Worm (Caenorhabditis elegans) whole organism, L1 larva: ENCODE data around the gene acp-2.

ENCODE experiments used
- C04F5.9 ChIP-seq: sonication (generic microtip); optimal IDR thresholded peaks from 2 replicates; lab custom pipeline; 2016; ENCODE audit warnings: missing genetic modification characterization, missing compliant biosample characterization
- F16B12.6 ChIP-seq: fragments of 150-350 bp; optimal IDR thresholded peaks from 2 replicates; lab custom pipeline; 2014; ENCODE audit warnings: missing biosample characterization, missing genetic modification characterization
- aly-2 ChIP-seq: fragments of 150-350 bp; optimal IDR thresholded peaks from 2 replicates; lab custom pipeline; 2014; ENCODE audit warnings: missing biosample characterization, missing genetic modification characterization
- ama-1 ChIP-seq: fragments of 150-350 bp; optimal IDR thresholded peaks from 2 replicates; lab custom pipeline; 2014
- blmp-1 ChIP-seq: fragments of 150-350 bp; optimal IDR thresholded peaks from 2 replicates; lab custom pipeline; 2014; ENCODE audit warnings: missing biosample characterization, missing genetic modification characterization
- dpl-1 ChIP-seq, 3 experiments: fragments of 150-350 bp in 2 of 3; sonication (generic microtip) in 1 of 3; optimal IDR thresholded peaks; 2 replicates each; lab custom pipeline; 2014 to 2017; ENCODE audit warnings: missing biosample characterization in 3 of 3, missing genetic modification characterization in 3 of 3, missing genetic modification reagents in 3 of 3
- efl-1 ChIP-seq, 4 experiments: fragments of 150-350 bp; optimal IDR thresholded peaks in 3 of 4; peaks in 1 of 4; 1 replicate in 1 of 4; 2 replicates in 3 of 4; lab custom pipeline; 2014; ENCODE audit warnings: missing biosample characterization in 2 of 4, missing genetic modification characterization in 2 of 4, missing genetic modification reagents in 2 of 4
- elt-2 ChIP-seq: sonication (generic microtip); optimal IDR thresholded peaks from 2 replicates; lab custom pipeline; 2016; ENCODE audit warnings: missing genetic modification characterization, mild to moderate bottlenecking, inconsistent platforms, missing compliant biosample characterization, missing genetic modification reagents
- fkh-8 ChIP-seq: sonication (generic microtip); optimal IDR thresholded peaks from 2 replicates; lab custom pipeline; 2016; ENCODE audit warnings: mild to moderate bottlenecking, missing genetic modification characterization, missing compliant biosample characterization
- hlh-17 ChIP-seq: fragments of 200-800 bp; sonication (Bioruptor generic); optimal IDR thresholded peaks from 2 replicates; lab custom pipeline; 2018; ENCODE audit warnings: missing genetic modification characterization, mild to moderate bottlenecking, missing compliant biosample characterization, moderate library complexity, borderline replicate concordance
- hlh-4 ChIP-seq: sonication (generic microtip); optimal IDR thresholded peaks from 2 replicates; lab custom pipeline; 2016; ENCODE audit warnings: mild to moderate bottlenecking, missing genetic modification characterization, missing compliant biosample characterization
- hpl-2 ChIP-seq: fragments of 150-350 bp; optimal IDR thresholded peaks from 2 replicates; lab custom pipeline; 2014; ENCODE audit warnings: missing biosample characterization, missing genetic modification reagents, missing genetic modification characterization
- irx-1 ChIP-seq: sonication (generic microtip); optimal IDR thresholded peaks from 2 replicates; lab custom pipeline; 2016; ENCODE audit warnings: missing genetic modification characterization, missing compliant biosample characterization
- lin-13 ChIP-seq: fragments of 150-350 bp; optimal IDR thresholded peaks from 2 replicates; lab custom pipeline; 2014; ENCODE audit warnings: missing biosample characterization, missing genetic modification reagents, missing genetic modification characterization
- lin-14 ChIP-seq: fragments of 200-800 bp; sonication (Bioruptor generic); optimal IDR thresholded peaks from 2 replicates; lab custom pipeline; 2018; ENCODE audit warnings: mild to moderate bottlenecking, missing genetic modification characterization, moderate library complexity, missing compliant biosample characterization
- lin-35 ChIP-seq, 2 experiments: fragments of 150-350 bp; optimal IDR thresholded peaks; 2 replicates each; lab custom pipeline; 2014; ENCODE audit warnings: missing biosample characterization in 2 of 2, missing genetic modification characterization in 2 of 2, missing genetic modification reagents in 2 of 2
- lin-39 ChIP-seq: fragments of 150-350 bp; optimal IDR thresholded peaks from 2 replicates; lab custom pipeline; 2014; ENCODE audit warnings: missing biosample characterization, missing genetic modification reagents, missing genetic modification characterization
- lir-3 ChIP-seq: sonication (generic microtip); optimal IDR thresholded peaks from 2 replicates; lab custom pipeline; 2016; ENCODE audit warnings: mild to moderate bottlenecking, missing genetic modification characterization, moderate library complexity, missing compliant biosample characterization; ENCODE audit not compliant: poor library complexity
- lsy-2 ChIP-seq, 2 experiments: fragments of 150-350 bp; optimal IDR thresholded peaks; 2 replicates each; lab custom pipeline; 2014; ENCODE audit warnings: missing biosample characterization in 2 of 2, missing genetic modification characterization in 2 of 2
- mdl-1 ChIP-seq, 2 experiments: fragments of 150-350 bp; optimal IDR thresholded peaks; 2 replicates each; lab custom pipeline; 2014 to 2017; ENCODE audit warnings: missing biosample characterization in 2 of 2, missing genetic modification characterization in 2 of 2, inconsistent platforms in 1 of 2
- mep-1 ChIP-seq: fragments of 150-350 bp; optimal IDR thresholded peaks from 2 replicates; lab custom pipeline; 2014; ENCODE audit warnings: missing biosample characterization, missing genetic modification characterization
- nhr-11 ChIP-seq: fragments of 150-350 bp; optimal IDR thresholded peaks from 2 replicates; lab custom pipeline; 2014; ENCODE audit warnings: missing biosample characterization, missing genetic modification characterization
- nhr-19 ChIP-seq: fragments of 200-800 bp; sonication (Bioruptor generic); conservative IDR thresholded peaks from 2 replicates; pipeline ENCODE4 v1.3.6; 2022; ENCODE audit warnings: missing genetic modification characterization, missing compliant biosample characterization
- nhr-20 ChIP-seq: sonication (generic microtip); optimal IDR thresholded peaks from 2 replicates; lab custom pipeline; 2016; ENCODE audit warnings: mild to moderate bottlenecking, missing genetic modification characterization, missing compliant biosample characterization
- nhr-71 ChIP-seq: sonication (generic microtip); optimal IDR thresholded peaks from 2 replicates; lab custom pipeline; 2016; ENCODE audit warnings: mild to moderate bottlenecking, missing genetic modification characterization, moderate library complexity, missing compliant biosample characterization
- nhr-76 ChIP-seq: sonication (generic microtip); optimal IDR thresholded peaks from 2 replicates; lab custom pipeline; 2017; ENCODE audit warnings: missing biosample characterization, missing genetic modification characterization
- nhr-85 ChIP-seq: sonication (generic microtip); peaks from one replicate; lab custom pipeline; 2016; ENCODE audit warnings: missing genetic modification characterization, inconsistent platforms, missing compliant biosample characterization
- pax-3 ChIP-seq: fragments of 200-800 bp; sonication (Bioruptor generic); optimal IDR thresholded peaks from 2 replicates; lab custom pipeline; 2018; ENCODE audit warnings: mild to moderate bottlenecking, missing genetic modification characterization, moderate library complexity, missing compliant biosample characterization
- skn-1 ChIP-seq: fragments of 150-350 bp; optimal IDR thresholded peaks from 2 replicates; lab custom pipeline; 2014; ENCODE audit warnings: missing biosample characterization, missing genetic modification characterization
- snpc-4 ChIP-seq: fragments of 150-350 bp; optimal IDR thresholded peaks from 2 replicates; lab custom pipeline; 2014; ENCODE audit warnings: missing biosample characterization, missing genetic modification characterization
- snu-23 ChIP-seq: sonication (generic microtip); optimal IDR thresholded peaks from 2 replicates; lab custom pipeline; 2016; ENCODE audit warnings: missing genetic modification characterization, missing compliant biosample characterization
- sup-37 ChIP-seq: fragments of 200-800 bp; sonication (Bioruptor generic); optimal IDR thresholded peaks from 2 replicates; lab custom pipeline; 2018; ENCODE audit warnings: mild to moderate bottlenecking, missing genetic modification characterization, missing compliant biosample characterization
- swsn-7 ChIP-seq: sonication (generic microtip); optimal IDR thresholded peaks from 2 replicates; lab custom pipeline; 2016; ENCODE audit warnings: missing genetic modification characterization, missing compliant biosample characterization
- unc-130 ChIP-seq: fragments of 150-350 bp; optimal IDR thresholded peaks from 2 replicates; lab custom pipeline; 2017; ENCODE audit warnings: missing biosample characterization, missing genetic modification characterization, inconsistent platforms
- unc-62 ChIP-seq: fragments of 150-350 bp; optimal IDR thresholded peaks from 2 replicates; lab custom pipeline; 2014; ENCODE audit warnings: missing biosample characterization, missing genetic modification reagents, missing genetic modification characterization
- vab-15 ChIP-seq: sonication (generic microtip); optimal IDR thresholded peaks from 2 replicates; lab custom pipeline; 2017; ENCODE audit warnings: missing genotype, mild to moderate bottlenecking, missing genetic modification characterization, missing compliant biosample characterization
- xbp-1 ChIP-seq: sonication (generic microtip); optimal IDR thresholded peaks from 2 replicates; lab custom pipeline; 2016; ENCODE audit warnings: missing genetic modification characterization, missing compliant biosample characterization
- zag-1 ChIP-seq: fragments of 150-350 bp; optimal IDR thresholded peaks from 2 replicates; lab custom pipeline; 2014; ENCODE audit warnings: missing biosample characterization, missing genetic modification characterization
- zip-4 ChIP-seq: fragments of 200-800 bp; sonication (Bioruptor generic); optimal IDR thresholded peaks from 2 replicates; lab custom pipeline; 2018; ENCODE audit warnings: mild to moderate bottlenecking, missing genetic modification characterization, moderate library complexity, missing compliant biosample characterization

acp-2 gene

DNA sequence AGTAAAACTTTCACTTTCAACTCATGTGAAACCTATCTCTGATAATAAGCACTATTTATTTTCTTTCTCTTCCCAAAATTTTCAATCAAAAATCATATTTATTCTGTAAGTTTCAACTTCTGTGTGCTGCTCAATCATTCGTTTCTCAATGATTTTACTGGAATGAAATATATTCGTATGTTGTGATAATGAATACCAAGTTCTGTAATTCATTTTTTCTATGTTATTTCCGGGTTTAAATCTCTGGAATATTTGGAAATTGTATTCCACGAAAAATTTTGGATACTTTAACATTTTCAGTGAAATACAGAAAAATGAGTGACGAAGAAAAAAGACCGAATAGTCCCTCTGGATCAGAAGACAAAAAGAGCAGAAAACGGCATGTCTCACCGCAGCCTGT, 36.0 kb upstream of the acp-2 start, which contains the start of gene M05D6.2:
Gene M05D6.2 (plus strand): TSS at position 301 of the 400 bp plus-strand sequence.
- TF ChIP-seq elt-2 (tag; lab: Kevin White, UChicago) (no peak), efl-1 (optimal IDR thresholded peaks at IDR 0.05; lab: Kevin White, UChicago) (no peak), efl-1 (GFP tag; optimal IDR thresholded peaks at IDR 0.05 in 1 of 2; lab: Kevin White, UChicago) (peak in 1 of 2 experiments; percentile 17)

DNA sequence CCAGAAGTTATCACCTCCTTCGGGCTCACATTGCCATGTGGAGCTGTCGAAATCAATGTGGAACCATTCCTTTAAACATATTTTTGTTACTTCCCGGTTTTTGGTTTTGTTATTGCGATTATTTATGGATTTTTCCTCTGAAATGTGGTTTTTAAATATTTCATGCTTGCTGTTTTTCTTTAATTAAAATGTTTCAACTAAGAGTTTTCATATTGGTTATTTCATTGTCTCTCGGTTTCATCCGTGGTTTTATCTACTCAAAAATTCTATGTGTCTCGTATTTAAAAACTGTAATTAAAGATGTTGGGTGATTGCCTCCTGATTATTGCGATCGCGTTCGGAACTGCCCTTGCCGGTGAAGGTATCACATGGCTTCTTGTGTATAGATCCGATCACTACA, 35.0 kb upstream of the acp-2 start, which contains the start of gene F22B5.10:
Gene F22B5.10 (plus strand): TSS at position 301 of the 400 bp plus-strand sequence.
- TF ChIP-seq hlh-17 (no peak), hlh-4 (no peak), elt-2 (tag; lab: Kevin White, UChicago) (no peak), lin-13 (GFP tag; lab: Kevin White, UChicago) (no peak), hpl-2 (GFP tag; lab: Kevin White, UChicago) (no peak), nhr-19 (GFP tag; lab: Robert Waterston, UW) (no peak), lin-14 (GFP tag; lab: Kevin White, UChicago) (no peak), sup-37 (no peak), unc-62 (GFP tag; lab: Kevin White, UChicago) (no peak), fkh-8 (tag; lab: Kevin White, UChicago) (no peak), irx-1 (tag; lab: Kevin White, UChicago) (no peak), mdl-1 (tag; optimal IDR thresholded peaks at IDR 0.05; lab: Kevin White, UChicago) (no peak), nhr-76 (tag; lab: Kevin White, UChicago) (no peak), pax-3 (tag; lab: Kevin White, UChicago) (no peak)

DNA sequence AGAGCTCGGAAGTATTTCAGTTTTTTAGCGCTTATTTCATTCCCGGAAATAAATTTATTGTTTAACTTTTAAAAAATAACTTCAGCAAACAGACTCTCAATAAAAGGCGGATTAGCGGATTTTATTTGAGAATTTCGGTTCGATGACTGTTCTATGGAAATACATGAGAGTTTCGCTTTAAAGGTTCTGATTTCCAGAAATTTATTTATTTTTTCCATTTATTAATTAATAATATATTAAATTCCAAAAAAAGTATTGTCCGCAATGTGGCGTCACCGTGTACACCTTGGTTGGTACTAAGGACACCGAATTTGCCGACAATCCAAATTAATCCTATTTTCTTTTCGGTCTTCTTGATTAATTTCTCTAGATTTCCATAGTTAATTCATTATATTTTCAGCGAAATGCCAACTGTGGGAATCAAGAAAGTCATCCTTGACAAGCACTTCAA, 32.6 kb upstream of the acp-2 start, which contains the start of gene fars-3:
Gene fars-3 (plus strand): TSS at position 401 of the 451 bp plus-strand sequence.
- peak; percentile 30 for TF ChIP-seq nhr-71 (tag; lab: Kevin White, UChicago)
- peak; percentile 46 for TF ChIP-seq aly-2 (tag; lab: Kevin White, UChicago)
- TF ChIP-seq zip-4 (GFP tag; lab: Kevin White, UChicago), result no peak
- TF ChIP-seq vab-15 (tag; lab: Kevin White, UChicago), result no peak
- TF ChIP-seq lsy-2 (tag; optimal IDR thresholded peaks at IDR 0.05; lab: Kevin White, UChicago), result peak; percentile 33 to 59
- peak in 1 of 3 experiments; percentile 52 for TF ChIP-seq dpl-1 (GFP tag; optimal IDR thresholded peaks at IDR 0.05; lab: Kevin White, UChicago)
- TF ChIP-seq zag-1, result no peak
- TF ChIP-seq nhr-11 (tag; lab: Kevin White, UChicago), result no peak
- peak in 1 of 2 experiments; percentile 28 for TF ChIP-seq lin-35 (GFP tag; optimal IDR thresholded peaks at IDR 0.05; lab: Kevin White, UChicago)
- TF ChIP-seq blmp-1 (tag; lab: Kevin White, UChicago), result peak; percentile 52
- TF ChIP-seq xbp-1 (tag; lab: Kevin White, UChicago), result peak; percentile 13
- peak; percentile 5 for TF ChIP-seq nhr-20 (tag; lab: Kevin White, UChicago)
- TF ChIP-seq efl-1 (optimal IDR thresholded peaks at IDR 0.05; lab: Kevin White, UChicago), result peak; percentile 1 to 8
- peak in 1 of 2 experiments; percentile 36 for TF ChIP-seq efl-1 (GFP tag; optimal IDR thresholded peaks at IDR 0.05 in 1 of 2; lab: Kevin White, UChicago)
- no peak for TF ChIP-seq C04F5.9 (tag; lab: Kevin White, UChicago)
- TF ChIP-seq lir-3 (tag; lab: Kevin White, UChicago), result no peak
- peak; percentile 31 for TF ChIP-seq snu-23 (GFP tag; lab: Kevin White, UChicago)
- TF ChIP-seq skn-1, result peak; percentile 25
- no peak for TF ChIP-seq lin-39 (tag; lab: Kevin White, UChicago)
- peak; percentile 38 for TF ChIP-seq nhr-85 (tag; lab: Kevin White, UChicago)
- TF ChIP-seq mep-1 (tag; lab: Kevin White, UChicago), result peak; percentile 70
- TF ChIP-seq swsn-7 (tag; lab: Kevin White, UChicago), result peak; percentile 8
- peak; percentile 78 for TF ChIP-seq F16B12.6 (tag; lab: Kevin White, UChicago)
- peak; percentile 38 for TF ChIP-seq unc-130 (tag; lab: Kevin White, UChicago)
- TF ChIP-seq ama-1 (lab: Kevin White, UChicago), result peak; percentile 17
- TF ChIP-seq snpc-4 (tag; lab: Kevin White, UChicago), result peak; percentile 12
